Fruit fly (Drosophila melanogaster): ENCODE data around the gene CG7857.

DNA sequence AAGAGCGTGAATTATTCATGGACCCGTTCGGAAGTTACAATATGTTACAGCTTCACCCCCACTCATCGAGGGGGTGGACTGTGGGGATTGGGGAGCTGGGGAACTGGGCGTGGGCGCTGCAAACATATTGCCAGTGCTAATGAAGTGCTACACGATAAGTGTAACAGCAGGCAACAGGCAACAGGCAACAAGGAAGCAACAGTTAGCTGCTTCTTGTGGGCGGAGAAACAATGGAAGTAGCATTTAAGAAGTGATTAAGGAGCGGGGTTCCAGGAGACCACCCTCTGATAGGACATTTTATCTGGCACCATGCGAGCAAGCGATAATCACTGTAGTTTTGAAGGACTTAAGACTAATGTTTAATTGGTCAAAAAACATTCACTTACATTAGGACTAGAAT lies 36.6 kb upstream of the CG7857 start:
- no peak for TF ChIP-seq CG8301 (tag; optimal IDR thresholded peaks at IDR 0.05)
- no peak for TF ChIP-seq fd96Ca (GFP tag; IDR thresholded peaks at IDR 0.05)
- no peak for TF ChIP-seq CG4496 (GFP tag; IDR thresholded peaks at IDR 0.05)
- no peak for TF ChIP-seq CG14655 (GFP tag; optimal IDR thresholded peaks at IDR 0.05)
- no peak for TF ChIP-seq EcR (GFP tag; optimal IDR thresholded peaks at IDR 0.05)
- TF ChIP-seq CG34367 (tag; optimal IDR thresholded peaks at IDR 0.05) = no peak
- no peak for TF ChIP-seq CG32121 (GFP tag; IDR thresholded peaks at IDR 0.05)
- no peak for TF ChIP-seq Ets98B (GFP tag; IDR thresholded peaks at IDR 0.05)
- TF ChIP-seq Pif1B (GFP tag; optimal IDR thresholded peaks at IDR 0.05) = no peak
- no peak for TF ChIP-seq CG17806 (tag; optimal IDR thresholded peaks at IDR 0.05)
- no peak for TF ChIP-seq CG13204 (GFP tag; optimal IDR thresholded peaks at IDR 0.05)
- no peak for TF ChIP-seq Pif1A (GFP tag; optimal IDR thresholded peaks at IDR 0.05)
- no peak for TF ChIP-seq rn (GFP tag; IDR thresholded peaks at IDR 0.05)
